Fruit fly (Drosophila melanogaster) whole organism, prepupa: Measurements from ENCODE around the gene CG14626.

Experiments
- CG16779 ChIP-seq: fragments of 200-800 bp; sonication (Bioruptor generic); optimal IDR thresholded peaks from 3 replicates; lab custom pipeline; 2017; ENCODE audit warnings: missing biosample characterization, mild to moderate bottlenecking, missing genetic modification characterization
- CG6276 ChIP-seq: fragments of 200-800 bp; sonication (Bioruptor generic); optimal IDR thresholded peaks from 2 replicates; lab custom pipeline; 2017; ENCODE audit warnings: missing biosample characterization, mild to moderate bottlenecking, missing genetic modification characterization
- pdm3 ChIP-seq: fragments of 200-800 bp; sonication (Bioruptor generic); optimal IDR thresholded peaks from 3 replicates; lab custom pipeline; 2016; ENCODE audit warnings: missing biosample characterization, missing genetic modification characterization

- TF ChIP-seq pdm3 (GFP tag; lab: Kevin White, UChicago) = no peak
- no peak for TF ChIP-seq CG6276 (GFP tag; lab: Kevin White, UChicago)
- TF ChIP-seq CG16779 = no peak
Observed at dm6 chrX:1184478-1184877, at the start of gene CG14626.
